Worm (Caenorhabditis elegans) whole organism, young adult: Measurements from ENCODE around the gene pifk-1.
A peak's percentile ranks its signal among the peaks of the same experiment; 100 is the strongest.
"Not testable (repeated sequence)": the region's sequence is repeated elsewhere in the genome, so short reads cannot be mapped to it uniquely, and the experiment has no call there.

ENCODE experiments used
- B0019.2 ChIP-seq: fragments of 200-800 bp; sonication (Bioruptor generic); conservative IDR thresholded peaks from 2 replicates; pipeline ENCODE4 v1.3.6; 2022; ENCODE audit warnings: missing genetic modification reagents, missing genetic modification characterization, missing compliant biosample characterization
- B0035.1 ChIP-seq: sonication (generic microtip); optimal IDR thresholded peaks from 2 replicates; lab custom pipeline; 2016; ENCODE audit warnings: missing genetic modification characterization, mild to moderate bottlenecking, missing compliant biosample characterization, missing genotype, missing genetic modification reagents
- C06A6.2 ChIP-seq: fragments of 200-800 bp; sonication (Bioruptor generic); conservative IDR thresholded peaks from 2 replicates; pipeline ENCODE4 v1.3.6; 2022; ENCODE audit warnings: missing genetic modification characterization, missing compliant biosample characterization
- F22D6.2 ChIP-seq: sonication (generic microtip); optimal IDR thresholded peaks from 2 replicates; lab custom pipeline; 2016; ENCODE audit warnings: mild to moderate bottlenecking, missing genetic modification characterization, missing compliant biosample characterization
- F23B12.7 ChIP-seq: sonication (generic microtip); optimal IDR thresholded peaks from 2 replicates; lab custom pipeline; 2017; ENCODE audit warnings: missing genetic modification characterization, mild to moderate bottlenecking, missing compliant biosample characterization, antibody characterized with exemption, moderate library complexity; ENCODE audit not compliant: insufficient read depth
- F37B4.10 ChIP-seq: fragments of 200-800 bp; sonication (Bioruptor generic); IDR thresholded peaks from 2 replicates; pipeline ENCODE4 v1.3.6; 2022; ENCODE audit warnings: missing genetic modification characterization, missing compliant biosample characterization
- F49E8.2 ChIP-seq: sonication (generic microtip); optimal IDR thresholded peaks from 3 replicates; lab custom pipeline; 2017; ENCODE audit warnings: missing genetic modification characterization, mild to moderate bottlenecking, missing compliant biosample characterization, antibody characterized with exemption, moderate library complexity; ENCODE audit not compliant: insufficient read depth
- K12H6.12 ChIP-seq: fragments of 200-800 bp; sonication (Bioruptor generic); optimal IDR thresholded peaks from 2 replicates; lab custom pipeline; 2018; ENCODE audit warnings: mild to moderate bottlenecking, missing genetic modification characterization, missing compliant biosample characterization
- Y53F4B.3 ChIP-seq: fragments of 200-800 bp; sonication (Bioruptor generic); IDR thresholded peaks from 2 replicates; pipeline ENCODE4 v1.3.6; 2022; ENCODE audit warnings: missing genetic modification reagents, missing genetic modification characterization, missing compliant biosample characterization
- ZK185.1 ChIP-seq: sonication (generic microtip); optimal IDR thresholded peaks from 2 replicates; lab custom pipeline; 2016; ENCODE audit warnings: mild to moderate bottlenecking, missing genetic modification characterization, missing compliant biosample characterization; ENCODE audit not compliant: poor library complexity, severe bottlenecking
- aptf-3 ChIP-seq: fragments of 200-800 bp; sonication (Bioruptor generic); IDR thresholded peaks from 2 replicates; pipeline ENCODE4 v1.3.6; 2022; ENCODE audit warnings: missing genetic modification characterization, missing compliant biosample characterization
- attf-5 ChIP-seq: fragments of 200-800 bp; sonication (Bioruptor generic); optimal IDR thresholded peaks from 2 replicates; lab custom pipeline; 2018; ENCODE audit warnings: mild to moderate bottlenecking, missing genetic modification characterization, missing compliant biosample characterization
- ccch-3 ChIP-seq: fragments of 200-800 bp; sonication (Bioruptor generic); optimal IDR thresholded peaks from 2 replicates; lab custom pipeline; 2018; ENCODE audit warnings: mild to moderate bottlenecking, missing genetic modification characterization, missing compliant biosample characterization
- cebp-1 ChIP-seq, 2 experiments: fragments of 200-800 bp in 1 of 2; sonication (Bioruptor generic) in 1 of 2; sonication (generic microtip) in 1 of 2; IDR thresholded peaks in 1 of 2; optimal IDR thresholded peaks in 1 of 2; 2 replicates each; pipeline versions ENCODE4 v1.3.6 to Lab custom; 2017 to 2022; ENCODE audit warnings: missing compliant biosample characterization in 2 of 2, missing genetic modification characterization in 2 of 2, mild to moderate bottlenecking in 1 of 2, missing genetic modification reagents in 1 of 2, moderate library complexity in 1 of 2
- cebp-2 ChIP-seq: fragments of 200-800 bp; sonication (Bioruptor generic); IDR thresholded peaks from 2 replicates; pipeline ENCODE4 v1.3.6; 2022; ENCODE audit warnings: missing genetic modification characterization, missing compliant biosample characterization
- ceh-27 ChIP-seq: fragments of 200-800 bp; sonication (Bioruptor generic); optimal IDR thresholded peaks from 2 replicates; lab custom pipeline; 2018; ENCODE audit warnings: mild to moderate bottlenecking, missing genetic modification characterization, moderate library complexity, missing compliant biosample characterization
- ceh-58 ChIP-seq: fragments of 200-800 bp; sonication (Bioruptor generic); IDR thresholded peaks from 2 replicates; pipeline ENCODE4 v1.3.6; 2022; ENCODE audit warnings: missing genetic modification characterization, missing compliant biosample characterization
- die-1 ChIP-seq: sonication (generic microtip); optimal IDR thresholded peaks from 2 replicates; lab custom pipeline; 2016; ENCODE audit warnings: missing genotype, mild to moderate bottlenecking, missing genetic modification characterization, missing compliant biosample characterization
- dox-1 ChIP-seq: fragments of 200-800 bp; sonication (Bioruptor generic); IDR thresholded peaks from 2 replicates; pipeline ENCODE4 v1.3.6; 2022; ENCODE audit warnings: missing genetic modification reagents, missing genetic modification characterization, missing compliant biosample characterization
- dpff-1 ChIP-seq: sonication (generic microtip); optimal IDR thresholded peaks from 2 replicates; lab custom pipeline; 2017; ENCODE audit warnings: mild to moderate bottlenecking, missing genetic modification characterization, missing compliant biosample characterization
- ekl-4 ChIP-seq: fragments of 200-800 bp; sonication (Bioruptor generic); IDR thresholded peaks from 2 replicates; pipeline ENCODE4 v1.3.6; 2022; ENCODE audit warnings: missing genetic modification reagents, missing genetic modification characterization, missing compliant biosample characterization
- ets-4 ChIP-seq: fragments of 200-800 bp; sonication (Bioruptor generic); optimal IDR thresholded peaks from 2 replicates; lab custom pipeline; 2018; ENCODE audit warnings: mild to moderate bottlenecking, missing genetic modification characterization, missing compliant biosample characterization
- hlh-26 ChIP-seq: fragments of 200-800 bp; sonication (Bioruptor generic); conservative IDR thresholded peaks from 2 replicates; pipeline ENCODE4 v1.3.6; 2022; ENCODE audit warnings: missing genetic modification reagents, missing genetic modification characterization, missing compliant biosample characterization
- hmg-1.2 ChIP-seq: fragments of 200-800 bp; sonication (Bioruptor generic); IDR thresholded peaks from 2 replicates; pipeline ENCODE4 v1.3.6; 2022; ENCODE audit warnings: missing genetic modification reagents, missing genetic modification characterization, missing compliant biosample characterization
- lag-1 ChIP-seq: fragments of 200-800 bp; sonication (Bioruptor generic); IDR thresholded peaks from 2 replicates; pipeline ENCODE4 v1.3.6; 2022; ENCODE audit warnings: missing genetic modification reagents, missing genetic modification characterization, missing compliant biosample characterization
- let-526 ChIP-seq: fragments of 200-800 bp; sonication (Bioruptor generic); IDR thresholded peaks from 2 replicates; pipeline ENCODE4 v1.3.6; 2022; ENCODE audit warnings: missing genetic modification reagents, missing genetic modification characterization, missing compliant biosample characterization
- lin-26 ChIP-seq: fragments of 200-800 bp; sonication (Bioruptor generic); IDR thresholded peaks from 2 replicates; pipeline ENCODE4 v1.3.6; 2022; ENCODE audit warnings: missing genetic modification reagents, missing genetic modification characterization, missing compliant biosample characterization
- lsy-27 ChIP-seq: sonication (generic microtip); optimal IDR thresholded peaks from 2 replicates; lab custom pipeline; 2017; ENCODE audit warnings: missing genetic modification characterization, mild to moderate bottlenecking, missing compliant biosample characterization, antibody characterized with exemption, missing genotype, borderline replicate concordance; ENCODE audit not compliant: insufficient read depth
- madf-8 ChIP-seq: fragments of 200-800 bp; sonication (Bioruptor generic); conservative IDR thresholded peaks from 2 replicates; pipeline ENCODE4 v1.3.6; 2022; ENCODE audit warnings: missing genetic modification reagents, missing genetic modification characterization, missing compliant biosample characterization
- mcd-1 ChIP-seq: fragments of 200-800 bp; sonication (Bioruptor generic); IDR thresholded peaks from 2 replicates; pipeline ENCODE4 v1.3.6; 2022; ENCODE audit warnings: missing genetic modification reagents, missing genetic modification characterization, missing compliant biosample characterization
- nfya-2 ChIP-seq: fragments of 200-800 bp; sonication (Bioruptor generic); IDR thresholded peaks from 2 replicates; pipeline ENCODE4 v1.3.6; 2022; ENCODE audit warnings: missing genetic modification reagents, missing genetic modification characterization, missing compliant biosample characterization
- nfyb-1 ChIP-seq: fragments of 200-800 bp; sonication (Bioruptor generic); IDR thresholded peaks from 2 replicates; pipeline ENCODE4 v1.3.6; 2022; ENCODE audit warnings: missing genetic modification reagents, missing genetic modification characterization, missing compliant biosample characterization
- nhr-179 ChIP-seq: sonication (generic microtip); optimal IDR thresholded peaks from 2 replicates; lab custom pipeline; 2016; ENCODE audit warnings: mild to moderate bottlenecking, missing genetic modification characterization, missing compliant biosample characterization
- nhr-80 ChIP-seq: sonication (generic microtip); optimal IDR thresholded peaks from 2 replicates; lab custom pipeline; 2016; ENCODE audit warnings: missing genetic modification characterization, missing compliant biosample characterization
- pbrm-1 ChIP-seq: fragments of 200-800 bp; sonication (Bioruptor generic); IDR thresholded peaks from 2 replicates; pipeline ENCODE4 v1.3.6; 2022; ENCODE audit warnings: missing genetic modification reagents, missing genetic modification characterization, missing compliant biosample characterization
- snpc-1.1 ChIP-seq: sonication (generic microtip); optimal IDR thresholded peaks from 2 replicates; lab custom pipeline; 2017; ENCODE audit warnings: missing genetic modification characterization, mild to moderate bottlenecking, missing compliant biosample characterization, antibody characterized with exemption, moderate library complexity, missing genotype, missing genetic modification reagents; ENCODE audit not compliant: insufficient read depth
- snpc-4 ChIP-seq, 5 experiments: fragments of 150-350 bp in 1 of 5; sonication (generic microtip) in 4 of 5; optimal IDR thresholded peaks; 2 replicates each; lab custom pipeline; 2014 to 2018; ENCODE audit warnings: missing genetic modification characterization in 5 of 5, missing biosample characterization in 3 of 5, antibody characterized with exemption in 2 of 5, mild to moderate bottlenecking in 2 of 5, missing compliant biosample characterization in 2 of 5, missing genotype in 2 of 5, moderate library complexity in 2 of 5, missing genetic modification reagents in 1 of 5
- somi-1 ChIP-seq: fragments of 200-800 bp; sonication (Bioruptor generic); optimal IDR thresholded peaks from 2 replicates; lab custom pipeline; 2018; ENCODE audit warnings: mild to moderate bottlenecking, missing genetic modification characterization, missing compliant biosample characterization
- xnd-1 ChIP-seq: sonication (generic microtip); optimal IDR thresholded peaks from 2 replicates; lab custom pipeline; 2016; ENCODE audit warnings: missing genotype, missing genetic modification reagents, missing genetic modification characterization, missing compliant biosample characterization
- ztf-25 ChIP-seq: fragments of 200-800 bp; sonication (Bioruptor generic); IDR thresholded peaks from 2 replicates; pipeline ENCODE4 v1.3.6; 2022; ENCODE audit warnings: missing genetic modification reagents, missing genetic modification characterization, missing compliant biosample characterization
- ztf-6 ChIP-seq: fragments of 200-800 bp; sonication (Bioruptor generic); IDR thresholded peaks from 2 replicates; pipeline ENCODE4 v1.3.6; 2022; ENCODE audit warnings: missing genetic modification reagents, missing genetic modification characterization, missing compliant biosample characterization

pifk-1 gene

DNA sequence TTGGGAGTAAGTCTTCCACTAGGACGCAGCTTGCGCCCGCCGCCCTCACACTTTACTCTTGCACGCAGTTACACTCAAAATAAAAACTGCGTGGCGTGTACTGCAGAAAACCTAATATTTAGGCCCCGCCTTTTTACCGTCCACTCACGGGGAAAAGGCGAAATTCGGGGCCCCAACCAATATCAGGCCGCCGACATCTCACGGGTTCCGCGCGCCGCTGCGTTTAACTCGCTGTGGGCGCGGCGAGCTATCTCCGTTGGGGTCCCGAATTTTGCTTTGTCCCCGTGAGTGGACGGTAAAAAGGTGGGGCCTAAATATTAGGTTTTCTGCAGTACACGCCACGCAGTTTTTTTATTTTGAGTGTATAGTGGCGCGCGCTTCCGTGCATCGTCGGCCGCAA is 31.8 kb downstream of the pifk-1 start:
- TF ChIP-seq F37B4.10 (GFP tag; lab: Robert Waterston, UW) (0 out of 2 replicates have a peak, but pooled peaks have one; percentile 76), snpc-4 (tag; optimal IDR thresholded peaks at IDR 0.05; lab: Kevin White, UChicago) (peak in 1 of 4 experiments; percentile 83)
- not testable (repeated sequence) for TF ChIP-seq snpc-4 (GFP tag; optimal IDR thresholded peaks at IDR 0.05; lab: Kevin White, UChicago)

ce11 chrX:888294-888693 is 36.0 kb downstream of the pifk-1 start, which contains the start of gene mam-1:
Gene mam-1, minus strand, starts transcription at chrX:888394.
- TF ChIP-seq aptf-3 (no peak), nhr-179 (no peak), lin-26 (no peak), hlh-26 (GFP tag; lab: Robert Waterston, UW) (no peak), cebp-2 (GFP tag; lab: Robert Waterston, UW) (no peak), snpc-1.1 (tag; lab: Kevin White, UChicago) (no peak), nfya-2 (GFP tag; lab: Robert Waterston, UW) (no peak), dpff-1 (tag; lab: Kevin White, UChicago) (no peak), nfyb-1 (no peak), ztf-25 (GFP tag; lab: Robert Waterston, UW) (no peak), xnd-1 (no peak), ceh-27 (GFP tag; lab: Kevin White, UChicago) (no peak), F22D6.2 (tag; lab: Kevin White, UChicago) (no peak), ets-4 (GFP tag; lab: Kevin White, UChicago) (no peak), lag-1 (GFP tag; lab: Robert Waterston, UW) (no peak), ztf-6 (GFP tag; lab: Robert Waterston, UW) (no peak), F49E8.2 (tag; lab: Kevin White, UChicago) (no peak), madf-8 (GFP tag; lab: Robert Waterston, UW) (no peak)
- TF ChIP-seq, all 124 proteins: peak for 0

DNA sequence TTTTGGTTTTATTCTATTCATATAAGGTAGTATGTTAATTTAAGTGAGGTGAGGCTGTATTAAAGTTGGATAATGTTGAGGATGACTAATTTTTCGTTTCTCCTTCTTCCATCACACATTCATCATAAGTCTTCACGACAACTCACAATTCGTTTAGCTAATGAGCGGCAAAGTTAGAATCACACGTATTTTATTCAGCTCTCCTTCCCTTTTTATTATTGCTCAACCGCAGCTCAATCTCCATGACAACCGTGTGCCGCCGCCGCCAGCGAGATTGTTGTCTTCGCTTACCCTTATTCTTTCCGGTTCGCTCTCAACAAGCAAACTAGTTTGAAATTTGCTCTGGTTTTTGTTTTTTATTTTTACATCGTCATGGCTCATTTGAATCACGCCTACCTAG is 43.9 kb downstream of the pifk-1 start, which contains the start of gene ZC13.2:
Gene ZC13.2 (plus strand): TSS at position 301 of the 400 bp plus-strand sequence.
- TF ChIP-seq ccch-3 (GFP tag; lab: Kevin White, UChicago) (no peak), B0035.1 (tag; lab: Kevin White, UChicago) (no peak), C06A6.2 (GFP tag; lab: Robert Waterston, UW) (no peak), ceh-58 (GFP tag; lab: Robert Waterston, UW) (no peak), die-1 (tag; lab: Kevin White, UChicago) (no peak), let-526 (GFP tag; lab: Robert Waterston, UW) (no peak), Y53F4B.3 (no peak)
- TF ChIP-seq, all 124 proteins: peak for 0

DNA sequence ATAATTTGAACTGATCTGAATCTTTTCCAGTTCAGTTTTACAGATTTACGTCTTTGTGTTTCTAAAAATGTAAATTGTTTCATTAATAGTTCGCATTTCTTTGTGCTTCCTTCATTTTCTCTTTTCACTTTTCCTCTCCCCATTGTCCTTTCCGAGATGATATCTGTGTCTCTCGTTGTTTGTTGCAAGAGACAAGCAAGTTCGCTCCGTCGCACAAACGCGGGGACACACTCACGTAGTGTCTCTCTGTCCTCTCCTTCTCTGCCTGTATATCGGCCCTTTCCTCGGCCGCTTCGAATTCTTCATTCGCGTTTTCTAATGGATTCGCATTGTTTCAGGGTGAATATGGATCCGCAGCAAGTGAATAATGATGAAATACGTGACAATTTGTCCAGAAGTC is 47.4 kb downstream of the pifk-1 start, which contains the start of gene ZC13.1:
Gene ZC13.1 (plus strand): TSS at position 305 of the 400 bp plus-strand sequence.
- TF ChIP-seq nhr-80 (tag; lab: Kevin White, UChicago) (peak; percentile 66), cebp-1 (GFP tag; IDR thresholded peaks at IDR 0.05; lab: Robert Waterston, UW) (peak; percentile 38; the same call in 1 of the 2 replicates), cebp-1 (tag; optimal IDR thresholded peaks at IDR 0.05; lab: Kevin White, UChicago) (no peak), K12H6.12 (tag; lab: Kevin White, UChicago) (peak; percentile 0), ekl-4 (GFP tag; lab: Robert Waterston, UW) (0 out of 2 replicates have a peak, but pooled peaks have one; percentile 8), pbrm-1 (GFP tag; lab: Robert Waterston, UW) (0 out of 2 replicates have a peak, but pooled peaks have one; percentile 11), B0019.2 (GFP tag; lab: Robert Waterston, UW) (no peak), lsy-27 (tag; lab: Kevin White, UChicago) (no peak), attf-5 (GFP tag; lab: Kevin White, UChicago) (peak; percentile 51), F23B12.7 (tag; lab: Kevin White, UChicago) (peak; percentile 65), dox-1 (peak; percentile 74), somi-1 (GFP tag; lab: Kevin White, UChicago) (no peak), ceh-27 (GFP tag; lab: Kevin White, UChicago) (peak; percentile 46), hmg-1.2 (GFP tag; lab: Robert Waterston, UW) (peak; percentile 50; the same call in 1 of the 2 replicates), ZK185.1 (tag; lab: Kevin White, UChicago) (peak; percentile 12), mcd-1 (GFP tag; lab: Robert Waterston, UW) (peak; percentile 84)
